Worm (Caenorhabditis elegans) whole organism, midembryonic: ENCODE measurements around the gene his-69.

Source experiments
- med-1 ChIP-seq: sonication (generic microtip); optimal IDR thresholded peaks from 2 replicates; lab custom pipeline; 2017; ENCODE audit warnings: missing genetic modification characterization, mild to moderate bottlenecking, missing compliant biosample characterization, antibody characterized with exemption, missing genetic modification reagents; ENCODE audit not compliant: insufficient read depth
- ref-1 ChIP-seq: fragments of 200-800 bp; sonication (Bioruptor generic); conservative IDR thresholded peaks from 2 replicates; pipeline ENCODE4 v1.3.6; 2022; ENCODE audit warnings: missing genetic modification reagents, missing genetic modification characterization, missing compliant biosample characterization

DNA sequence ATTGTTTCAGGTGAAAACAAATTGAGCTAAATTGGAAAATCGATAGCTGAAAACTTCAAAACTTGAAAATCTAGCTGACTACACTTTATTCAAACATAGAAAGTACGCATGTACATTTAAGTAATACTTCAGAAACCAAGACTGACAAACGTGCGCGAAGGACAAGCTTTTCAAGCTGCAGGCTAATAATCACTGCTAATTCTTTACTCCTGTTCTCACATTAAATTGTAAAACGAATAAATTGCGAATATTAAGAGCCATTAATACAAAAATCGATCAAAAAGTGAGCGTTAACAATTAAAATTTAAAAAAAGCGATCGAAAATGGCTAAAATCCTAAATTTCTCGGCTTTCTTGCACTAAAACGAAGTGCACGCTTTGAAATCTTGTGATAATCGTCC lies 28.5 kb upstream of the his-69 start:
- TF ChIP-seq ref-1 (GFP tag; lab: Robert Waterston, UW) = no peak
- no peak for TF ChIP-seq med-1 (GFP tag; lab: Kevin White, UChicago)
